Fruit fly (Drosophila melanogaster): Measurements from ENCODE around the gene Nmt.

Nmt gene

DNA sequence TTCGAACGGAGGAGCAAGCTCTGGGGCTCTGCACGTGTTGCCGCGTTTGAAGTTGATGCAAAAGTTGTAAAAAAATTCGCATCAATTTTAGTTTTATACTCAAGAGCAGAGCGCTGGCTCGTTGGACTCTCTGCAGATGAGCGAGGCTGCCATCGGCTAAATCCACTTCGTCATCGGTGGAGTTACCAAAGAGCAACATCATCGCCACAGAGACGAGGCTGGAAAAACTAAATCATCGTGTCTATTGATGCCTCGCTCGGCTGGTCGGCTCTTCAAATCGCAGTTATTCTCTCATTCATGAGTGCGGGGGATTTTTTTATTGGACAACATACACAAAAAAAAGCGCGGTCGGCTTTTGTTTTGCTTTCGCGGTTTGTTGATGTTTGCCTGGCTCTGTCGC is 12.8 kb downstream of the Nmt start, which contains the start of gene CG13675:
TSS of gene CG13675 (minus strand) at position 83 of the 400 bp plus-strand sequence.
- peak; percentile 44; the same call in 1 of the 3 replicates for TF ChIP-seq CG4496 (GFP tag; IDR thresholded peaks at IDR 0.05)
- TF ChIP-seq Ets98B (GFP tag; IDR thresholded peaks at IDR 0.05), result no peak; the same call in 1 of the 2 replicates
- TF ChIP-seq rn (GFP tag; IDR thresholded peaks at IDR 0.05), result no peak
- TF ChIP-seq CG10348 (GFP tag; IDR thresholded peaks at IDR 0.05), result no peak

DNA sequence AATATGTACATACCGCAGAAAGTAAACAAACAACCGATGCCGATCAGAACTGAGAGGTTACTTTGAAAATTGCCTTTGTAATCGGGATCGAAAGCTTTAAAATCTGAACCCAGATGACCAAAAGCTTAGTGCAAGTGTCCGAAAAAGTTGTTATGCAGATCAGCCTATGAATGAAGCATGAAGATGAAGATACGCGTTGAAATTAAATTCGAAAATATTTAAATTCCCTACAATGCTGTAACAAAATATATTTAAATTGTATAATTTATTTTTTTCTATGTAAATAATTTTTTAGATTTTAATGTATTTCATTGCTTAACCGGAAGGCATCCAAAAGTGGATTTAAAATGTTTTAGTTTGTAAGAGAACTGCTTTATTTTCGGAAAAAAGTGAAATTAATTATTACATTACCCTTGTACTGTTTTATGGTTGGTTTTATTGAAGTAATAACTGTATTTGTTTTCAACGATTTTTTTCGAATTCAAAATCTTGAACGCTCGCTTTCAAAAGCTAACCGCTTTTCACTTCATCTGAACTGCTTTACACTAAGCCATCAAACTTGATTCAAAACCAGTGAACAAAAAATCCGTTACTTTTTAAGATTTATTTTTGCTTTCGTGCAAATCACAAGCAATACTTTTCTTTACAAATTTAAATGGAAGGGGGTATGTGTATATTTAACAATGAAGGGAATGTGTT is 18.4 kb downstream of the Nmt start, which contains the start of gene CG43886:
TSS of gene CG43886 (minus strand) at position 51 of the 699 bp plus-strand sequence.
- TF ChIP-seq CG9948 (tag; optimal IDR thresholded peaks at IDR 0.05) (no peak), D1 (tag; optimal IDR thresholded peaks at IDR 0.05) (peak; percentile 14)

DNA sequence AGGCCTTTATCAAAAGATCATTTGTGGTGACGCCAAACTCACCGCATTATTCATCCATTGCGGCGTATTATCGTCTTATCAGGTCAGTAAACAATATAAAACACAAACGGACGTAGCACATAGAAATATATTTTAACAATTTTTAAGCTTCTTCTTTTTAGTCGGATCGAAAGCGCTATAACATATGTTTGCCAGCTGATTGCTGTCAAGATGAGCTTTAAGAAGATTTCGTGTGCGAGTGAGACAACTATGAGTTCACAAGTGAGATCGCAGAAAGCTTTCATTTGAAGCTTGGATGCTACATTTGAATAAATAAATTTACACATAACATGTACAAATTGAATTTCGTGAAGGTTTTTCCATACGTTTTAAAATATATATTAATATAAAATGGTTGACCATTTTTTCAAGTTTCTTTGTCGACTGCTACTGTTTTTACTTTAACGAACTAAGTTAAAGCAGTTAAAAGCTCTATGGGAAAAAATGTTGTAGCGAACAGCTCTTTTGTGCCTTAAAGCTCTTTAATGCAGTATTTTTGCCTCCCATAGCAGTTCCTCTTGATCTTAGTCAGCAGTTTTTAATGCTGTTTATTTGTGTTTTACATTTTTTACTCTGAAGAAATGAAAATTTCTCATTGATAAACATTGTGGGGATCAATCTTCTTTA is 19.4 kb downstream of the Nmt start, which contains the start of gene CG42445:
TSS of gene CG42445 (minus strand) at position 186 of the 666 bp plus-strand sequence.
- no peak for TF ChIP-seq rn (GFP tag; IDR thresholded peaks at IDR 0.05)
- TF ChIP-seq CG14655 (GFP tag; optimal IDR thresholded peaks at IDR 0.05), result no peak
- TF ChIP-seq D1 (tag; optimal IDR thresholded peaks at IDR 0.05), result no peak
- TF ChIP-seq Snoo (tag; optimal IDR thresholded peaks at IDR 0.05), result no peak
- TF ChIP-seq CG8159 (tag; optimal IDR thresholded peaks at IDR 0.05), result no peak
- TF ChIP-seq CG34367 (tag; optimal IDR thresholded peaks at IDR 0.05), result no peak
- no peak for TF ChIP-seq CG17806 (tag; optimal IDR thresholded peaks at IDR 0.05)
- no peak for TF ChIP-seq CG4496 (GFP tag; IDR thresholded peaks at IDR 0.05)
- no peak for TF ChIP-seq gl (tag; optimal IDR thresholded peaks at IDR 0.05)
- TF ChIP-seq CG12605 (GFP tag; IDR thresholded peaks at IDR 0.05), result no peak
- no peak for TF ChIP-seq CG9948 (tag; optimal IDR thresholded peaks at IDR 0.05)
- no peak for TF ChIP-seq Pif1A (GFP tag; optimal IDR thresholded peaks at IDR 0.05)
- no peak for TF ChIP-seq Ets98B (GFP tag; IDR thresholded peaks at IDR 0.05)
- TF ChIP-seq CG10348 (GFP tag; IDR thresholded peaks at IDR 0.05), result no peak
- TF ChIP-seq CG32121 (GFP tag; IDR thresholded peaks at IDR 0.05), result no peak
- no peak for TF ChIP-seq CG15710 (tag; optimal IDR thresholded peaks at IDR 0.05)
- no peak for TF ChIP-seq fd96Ca (GFP tag; IDR thresholded peaks at IDR 0.05)

DNA sequence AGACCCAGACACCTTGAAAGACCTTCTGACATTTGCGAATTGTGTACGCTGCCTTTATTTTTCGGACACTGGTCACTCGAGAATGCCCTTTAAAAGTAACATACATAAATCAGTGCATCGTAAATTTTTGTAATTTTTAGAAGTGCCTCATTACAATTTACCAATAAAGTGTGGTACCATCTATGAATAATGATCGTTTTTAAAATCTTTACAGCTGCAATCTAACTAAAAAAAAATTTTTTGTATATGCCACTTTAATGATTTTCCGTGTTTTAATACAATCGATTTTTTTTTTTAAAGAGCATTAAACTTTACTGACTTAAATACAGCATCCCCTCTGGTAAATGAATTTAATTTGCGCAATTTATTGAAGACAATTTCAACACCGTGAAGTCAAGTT is 21.1 kb downstream of the Nmt start:
- 0 out of 2 replicates have a peak, but pooled peaks have one; percentile 13 for TF ChIP-seq CG32121 (GFP tag; IDR thresholded peaks at IDR 0.05)
- TF ChIP-seq CG9948 (tag; optimal IDR thresholded peaks at IDR 0.05), result no peak
- no peak for TF ChIP-seq CG13204 (GFP tag; optimal IDR thresholded peaks at IDR 0.05)
- no peak for TF ChIP-seq CG4496 (GFP tag; IDR thresholded peaks at IDR 0.05)
- TF ChIP-seq Pif1A (GFP tag; optimal IDR thresholded peaks at IDR 0.05), result peak; percentile 22
- TF ChIP-seq CG34367 (tag; optimal IDR thresholded peaks at IDR 0.05), result peak; percentile 38
- TF ChIP-seq CG17806 (tag; optimal IDR thresholded peaks at IDR 0.05), result peak; percentile 31
- peak; percentile 48 for TF ChIP-seq EcR (GFP tag; optimal IDR thresholded peaks at IDR 0.05)
- peak; percentile 5 for TF ChIP-seq CG8301 (tag; optimal IDR thresholded peaks at IDR 0.05)
- TF ChIP-seq CG8159 (tag; optimal IDR thresholded peaks at IDR 0.05), result peak; percentile 62
- TF ChIP-seq CG10348 (GFP tag; IDR thresholded peaks at IDR 0.05), result no peak
- TF ChIP-seq CG14655 (GFP tag; optimal IDR thresholded peaks at IDR 0.05), result no peak
- no peak for TF ChIP-seq Ets98B (GFP tag; IDR thresholded peaks at IDR 0.05)
- no peak for TF ChIP-seq gl (tag; optimal IDR thresholded peaks at IDR 0.05)
- TF ChIP-seq rn (GFP tag; IDR thresholded peaks at IDR 0.05), result no peak
- TF ChIP-seq fd96Ca (GFP tag; IDR thresholded peaks at IDR 0.05), result no peak
- peak; percentile 25 for TF ChIP-seq Snoo (tag; optimal IDR thresholded peaks at IDR 0.05)
- peak; percentile 46 for TF ChIP-seq Pif1B (GFP tag; optimal IDR thresholded peaks at IDR 0.05)
- no peak for TF ChIP-seq CG12605 (GFP tag; IDR thresholded peaks at IDR 0.05)
- no peak for TF ChIP-seq D1 (tag; optimal IDR thresholded peaks at IDR 0.05)
- peak; percentile 68 for TF ChIP-seq CG15710 (tag; optimal IDR thresholded peaks at IDR 0.05)

DNA sequence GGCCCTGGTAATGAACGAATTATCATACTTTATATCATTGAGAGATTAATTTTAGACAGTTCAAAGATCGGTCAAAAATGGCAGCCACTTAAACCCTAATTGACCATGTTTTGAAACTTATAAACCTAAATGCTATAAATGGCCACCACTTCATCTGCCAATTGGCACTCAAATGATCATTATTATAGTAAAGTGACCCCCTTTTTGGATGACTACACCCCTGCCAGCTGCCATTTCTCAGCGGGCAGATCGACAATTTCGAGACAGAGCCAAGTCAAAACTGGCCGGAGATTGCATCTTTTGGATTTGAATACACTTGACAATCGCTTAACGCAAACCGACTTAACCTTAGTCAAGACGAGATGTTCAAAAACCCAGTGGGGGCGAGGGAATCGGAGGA is 22.0 kb downstream of the Nmt start:
- TF ChIP-seq CG4496 (GFP tag; IDR thresholded peaks at IDR 0.05) (peak; percentile 45; the same call in 1 of the 3 replicates), CG32121 (GFP tag; IDR thresholded peaks at IDR 0.05) (no peak), fd96Ca (GFP tag; IDR thresholded peaks at IDR 0.05) (0 out of 3 replicates have a peak, but pooled peaks have one; percentile 43), gl (tag; optimal IDR thresholded peaks at IDR 0.05) (no peak), CG34367 (tag; optimal IDR thresholded peaks at IDR 0.05) (no peak), CG17806 (tag; optimal IDR thresholded peaks at IDR 0.05) (peak; percentile 22), Pif1B (GFP tag; optimal IDR thresholded peaks at IDR 0.05) (no peak), CG14655 (GFP tag; optimal IDR thresholded peaks at IDR 0.05) (no peak), CG12605 (GFP tag; IDR thresholded peaks at IDR 0.05) (no peak), rn (GFP tag; IDR thresholded peaks at IDR 0.05) (no peak), CG15710 (tag; optimal IDR thresholded peaks at IDR 0.05) (peak; percentile 21), CG9948 (tag; optimal IDR thresholded peaks at IDR 0.05) (no peak), CG8159 (tag; optimal IDR thresholded peaks at IDR 0.05) (peak; percentile 45), D1 (tag; optimal IDR thresholded peaks at IDR 0.05) (no peak), Ets98B (GFP tag; IDR thresholded peaks at IDR 0.05) (peak; percentile 18; the same call in 1 of the 2 replicates), CG13204 (GFP tag; optimal IDR thresholded peaks at IDR 0.05) (no peak), CG10348 (GFP tag; IDR thresholded peaks at IDR 0.05) (no peak), Snoo (tag; optimal IDR thresholded peaks at IDR 0.05) (peak; percentile 11), EcR (GFP tag; optimal IDR thresholded peaks at IDR 0.05) (no peak), CG8301 (tag; optimal IDR thresholded peaks at IDR 0.05) (peak; percentile 26), Pif1A (GFP tag; optimal IDR thresholded peaks at IDR 0.05) (no peak)

All from whole organism, pupa.